Worm (Caenorhabditis elegans): ENCODE measurements around the gene rom-3.

The rom-3 gene

ce11 chrIV:16970390-16970789, at the start of gene rom-3:
Gene rom-3, minus strand, starts transcription at chrIV:16970490.
- no peak for TF ChIP-seq snpc-1.2 (GFP tag; IDR thresholded peaks at IDR 0.05)
- no peak for TF ChIP-seq vab-7 (GFP tag; IDR thresholded peaks at IDR 0.05)
- TF ChIP-seq Y5F2A.4 (GFP tag; optimal IDR thresholded peaks at IDR 0.05), result no peak
- TF ChIP-seq zfp-3 (GFP tag; conservative IDR thresholded peaks at IDR 0.05), result no peak
- peak in 1 of 2 experiments; percentile 49 for TF ChIP-seq unc-62 (GFP tag; optimal IDR thresholded peaks at IDR 0.05 in 1 of 2)
- no peak for TF ChIP-seq unc-62 (tag; optimal IDR thresholded peaks at IDR 0.05)
- TF ChIP-seq F37D6.2 (tag; optimal IDR thresholded peaks at IDR 0.05), result no peak

ce11 chrIV:17010274-17010673, 40.0 kb upstream of the rom-3 start:
- TF ChIP-seq ama-1 (optimal IDR thresholded peaks at IDR 0.05) (no peak), set-16 (GFP tag; IDR thresholded peaks at IDR 0.05) (peak; percentile 71)

- no peak for TF ChIP-seq vab-7 (GFP tag; IDR thresholded peaks at IDR 0.05)
- peak; percentile 79 for TF ChIP-seq ceh-28 (tag; optimal IDR thresholded peaks at IDR 0.05)
These were observed 35.4 kb upstream of the rom-3 start for ce11 chrIV:17005734-17006133.

- TF ChIP-seq fkh-10 (GFP tag; optimal IDR thresholded peaks at IDR 0.05), result peak; percentile 4
- TF ChIP-seq dpl-1 (GFP tag; optimal IDR thresholded peaks at IDR 0.05), result peak; percentile 96
- peak in 1 of 2 experiments; percentile 10 for TF ChIP-seq daf-16 (GFP tag; optimal IDR thresholded peaks at IDR 0.05)
- peak; percentile 61 for TF ChIP-seq daf-16 (tag; optimal IDR thresholded peaks at IDR 0.05)
- no peak for TF ChIP-seq dve-1 (tag; optimal IDR thresholded peaks at IDR 0.05; ENCODE audit: insufficient read depth)
- no peak for TF ChIP-seq ztf-11 (tag; optimal IDR thresholded peaks at IDR 0.05)
- TF ChIP-seq daf-12 (tag; optimal IDR thresholded peaks at IDR 0.05), result no peak
- no peak for TF ChIP-seq F10B5.3 (tag; optimal IDR thresholded peaks at IDR 0.05)
- no peak for TF ChIP-seq lin-38 (GFP tag; IDR thresholded peaks at IDR 0.05)
- 0 out of 2 replicates have a peak, but pooled peaks have one; percentile 28 for TF ChIP-seq dmd-9 (GFP tag; IDR thresholded peaks at IDR 0.05)
- no peak for TF ChIP-seq zip-2 (tag; optimal IDR thresholded peaks at IDR 0.05)
- TF ChIP-seq pha-4 (GFP tag; IDR thresholded peaks at IDR 0.05), result peak; percentile 18; the same call in 1 of the 2 replicates
- peak; percentile 46 for TF ChIP-seq pha-4 (tag; optimal IDR thresholded peaks at IDR 0.05)
- TF ChIP-seq dmd-6 (GFP tag; IDR thresholded peaks at IDR 0.05), result no peak
- TF ChIP-seq ztf-7 (tag; optimal IDR thresholded peaks at IDR 0.05), result peak; percentile 0
- no peak for TF ChIP-seq fos-1 (tag; optimal IDR thresholded peaks at IDR 0.05)
- no peak for TF ChIP-seq F26F4.8 (GFP tag; conservative IDR thresholded peaks at IDR 0.05)
- peak; percentile 39 for TF ChIP-seq hlh-30 (tag; optimal IDR thresholded peaks at IDR 0.05; ENCODE audit: insufficient read depth)
- no peak for TF ChIP-seq nhr-237 (tag; optimal IDR thresholded peaks at IDR 0.05)
- TF ChIP-seq snpc-1.2 (GFP tag; IDR thresholded peaks at IDR 0.05), result peak; percentile 94
- TF ChIP-seq mdl-1 (tag; optimal IDR thresholded peaks at IDR 0.05), result no peak
- no peak for TF ChIP-seq D1046.2 (GFP tag; IDR thresholded peaks at IDR 0.05)
- TF ChIP-seq lsy-2 (tag; optimal IDR thresholded peaks at IDR 0.05), result no peak
- no peak for TF ChIP-seq mxl-2 (GFP tag; conservative IDR thresholded peaks at IDR 0.05)
- TF ChIP-seq lin-39 (tag; optimal IDR thresholded peaks at IDR 0.05), result no peak
- TF ChIP-seq Y105C5A.15 (GFP tag; IDR thresholded peaks at IDR 0.05), result no peak
- TF ChIP-seq tag-97 (GFP tag; IDR thresholded peaks at IDR 0.05), result no peak
- TF ChIP-seq ceh-62 (tag; optimal IDR thresholded peaks at IDR 0.05), result no peak
- peak in 1 of 2 experiments; percentile 40 for TF ChIP-seq unc-62 (GFP tag; optimal IDR thresholded peaks at IDR 0.05 in 1 of 2)
- TF ChIP-seq unc-62 (tag; optimal IDR thresholded peaks at IDR 0.05), result no peak
- no peak for TF ChIP-seq nhr-111 (GFP tag; optimal IDR thresholded peaks at IDR 0.05)
- no peak for TF ChIP-seq lin-13 (GFP tag; optimal IDR thresholded peaks at IDR 0.05)
- peak; percentile 61 for TF ChIP-seq nhr-6 (tag; optimal IDR thresholded peaks at IDR 0.05)
- peak; percentile 96 for TF ChIP-seq unc-130 (GFP tag; optimal IDR thresholded peaks at IDR 0.05)
- peak; percentile 20 for TF ChIP-seq nhr-28 (tag; optimal IDR thresholded peaks at IDR 0.05)
- no peak for TF ChIP-seq dmd-8 (GFP tag; IDR thresholded peaks at IDR 0.05)
- peak; percentile 84 for TF ChIP-seq aha-1 (tag)
These were observed 25.1 kb upstream of the rom-3 start, which contains the start of gene rom-4 for ce11 chrIV:16995425-16995824. Gene rom-4, plus strand, starts transcription at chrIV:16995822.
